Worm (Caenorhabditis elegans) whole organism, L4/young adult: ENCODE measurements around the gene mec-12.

Experiments used
- W03F9.2 ChIP-seq: fragments of 150-350 bp; optimal IDR thresholded peaks from 2 replicates; lab custom pipeline; 2014; ENCODE audit warnings: missing biosample characterization, missing genetic modification characterization
- him-1 ChIP-seq: sonication (generic microtip); optimal IDR thresholded peaks from 2 replicates; lab custom pipeline; 2016; ENCODE audit warnings: missing genotype, missing genetic modification reagents, missing genetic modification characterization, missing compliant biosample characterization

DNA sequence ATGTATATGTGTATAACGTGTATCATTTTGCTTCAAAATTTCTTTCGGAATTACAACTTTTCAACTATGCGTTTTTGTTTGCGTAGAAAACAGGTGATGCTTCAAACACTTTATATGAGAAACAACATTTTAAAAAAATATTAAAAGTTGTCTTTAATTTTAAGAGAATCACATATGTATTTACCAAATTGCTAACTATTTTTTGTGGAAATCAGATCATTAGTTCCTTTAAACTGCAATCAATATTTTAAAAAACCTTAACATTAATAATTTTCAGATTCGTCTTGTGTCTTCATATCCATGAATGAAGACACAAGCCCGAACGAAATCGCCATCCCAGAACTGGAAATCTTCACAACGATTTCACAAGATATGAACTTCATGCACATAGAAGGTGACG lies 13.8 kb upstream of the mec-12 start, which contains the start of gene C44B11.6:
- TF ChIP-seq him-1 (tag; lab: Kevin White, UChicago) (no peak), W03F9.2 (no peak)
